Fruit fly (Drosophila melanogaster): ENCODE results near the gene TM9SF2.

- TF ChIP-seq D1 (tag; optimal IDR thresholded peaks at IDR 0.05): no peak
- no peak for TF ChIP-seq CG15710 (tag; optimal IDR thresholded peaks at IDR 0.05)
- TF ChIP-seq CG14655 (GFP tag; optimal IDR thresholded peaks at IDR 0.05): no peak
- TF ChIP-seq CG8301 (tag; optimal IDR thresholded peaks at IDR 0.05): no peak
- no peak for TF ChIP-seq Snoo (tag; optimal IDR thresholded peaks at IDR 0.05)
- no peak for TF ChIP-seq CG9948 (tag; optimal IDR thresholded peaks at IDR 0.05)
- no peak for TF ChIP-seq CG10348 (GFP tag; IDR thresholded peaks at IDR 0.05)
These were observed 46.7 kb upstream of the TM9SF2 start for dm6 chr2L:20780768-20781167.
